Worm (Caenorhabditis elegans) whole organism, late embryonic: Measurements from ENCODE around the gene F49C12.4.

Source experiments
- K09A11.1 ChIP-seq: sonication (generic microtip); optimal IDR thresholded peaks from 2 replicates; lab custom pipeline; 2017; ENCODE audit warnings: antibody characterized with exemption, mild to moderate bottlenecking, missing genetic modification characterization, missing compliant biosample characterization; ENCODE audit not compliant: insufficient read depth
- ama-1 ChIP-seq: fragments of 150-350 bp; optimal IDR thresholded peaks from 2 replicates; lab custom pipeline; 2014
- ceh-18 ChIP-seq: sonication (generic microtip); optimal IDR thresholded peaks from 2 replicates; lab custom pipeline; 2016; ENCODE audit warnings: missing genetic modification characterization, missing compliant biosample characterization
- ceh-31 ChIP-seq: sonication (generic microtip); optimal IDR thresholded peaks from 2 replicates; lab custom pipeline; 2016; ENCODE audit warnings: missing genetic modification characterization, missing compliant biosample characterization
- dve-1 ChIP-seq: sonication (generic microtip); optimal IDR thresholded peaks from 2 replicates; lab custom pipeline; 2017; ENCODE audit warnings: antibody characterized with exemption, mild to moderate bottlenecking, missing genetic modification characterization, missing compliant biosample characterization
- hlh-8 ChIP-seq: sonication (generic microtip); optimal IDR thresholded peaks from 2 replicates; lab custom pipeline; 2016; ENCODE audit warnings: missing genotype, missing genetic modification characterization, missing compliant biosample characterization
- nfya-1 ChIP-seq: sonication (generic microtip); optimal IDR thresholded peaks from 2 replicates; lab custom pipeline; 2017; ENCODE audit warnings: missing genetic modification characterization, mild to moderate bottlenecking, missing compliant biosample characterization, antibody characterized with exemption, moderate library complexity
- pat-9 ChIP-seq: fragments of 200-800 bp; sonication (Bioruptor generic); optimal IDR thresholded peaks from 2 replicates; lab custom pipeline; 2018; ENCODE audit warnings: mild to moderate bottlenecking, missing genetic modification characterization, moderate library complexity, missing compliant biosample characterization
- pha-4 ChIP-seq: fragments of 150-350 bp; optimal IDR thresholded peaks from 2 replicates; lab custom pipeline; 2018; ENCODE audit warnings: missing biosample characterization, missing genetic modification reagents, missing genetic modification characterization
- pqm-1 ChIP-seq: sonication (generic microtip); optimal IDR thresholded peaks from 2 replicates; lab custom pipeline; 2016; ENCODE audit warnings: missing genetic modification characterization, missing compliant biosample characterization
- syd-9 ChIP-seq: sonication (generic microtip); optimal IDR thresholded peaks from 2 replicates; lab custom pipeline; 2016; ENCODE audit warnings: mild to moderate bottlenecking, missing genetic modification characterization, moderate library complexity, missing compliant biosample characterization

DNA sequence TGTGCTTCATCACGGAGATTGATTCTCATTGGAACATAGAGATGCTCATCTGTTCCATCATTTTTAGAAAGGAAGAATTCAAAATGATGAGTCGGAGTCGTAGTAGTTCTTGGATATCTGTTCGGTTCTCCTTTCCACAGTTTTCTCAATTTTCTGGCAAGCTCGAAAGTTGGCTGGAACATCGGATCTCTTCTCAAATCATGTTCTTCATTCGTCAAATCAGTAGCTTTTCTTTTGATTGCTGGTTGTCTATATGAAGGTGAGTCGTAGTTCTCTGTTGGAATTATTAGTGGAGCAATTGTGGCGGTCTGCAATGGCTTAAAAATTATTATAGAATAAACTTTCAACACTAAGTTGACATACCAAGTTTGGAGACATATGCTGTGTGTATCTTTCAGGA lies 41.6 kb downstream of the F49C12.4 start:
- TF ChIP-seq pqm-1 (no peak), syd-9 (no peak), hlh-8 (tag; lab: Kevin White, UChicago) (no peak), dve-1 (tag; lab: Kevin White, UChicago) (no peak), K09A11.1 (tag; lab: Kevin White, UChicago) (no peak), pat-9 (no peak), nfya-1 (tag; lab: Kevin White, UChicago) (no peak), ceh-31 (no peak), pha-4 (tag; lab: Kevin White, UChicago) (no peak), ceh-18 (tag; lab: Kevin White, UChicago) (no peak), ama-1 (lab: Kevin White, UChicago) (no peak)
